Worm (Caenorhabditis elegans) whole organism, late embryonic: ENCODE data around the gene sre-55.
"Not testable (repeated sequence)": the region's sequence is repeated elsewhere in the genome, so short reads cannot be mapped to it uniquely, and the experiment has no call there.

Source experiments
- C08G9.2 ChIP-seq: sonication (generic microtip); optimal IDR thresholded peaks from 2 replicates; lab custom pipeline; 2016; ENCODE audit warnings: mild to moderate bottlenecking, missing genetic modification characterization, moderate library complexity, missing compliant biosample characterization
- C38D4.7 ChIP-seq: fragments of 200-800 bp; sonication (Bioruptor generic); optimal IDR thresholded peaks from 2 replicates; lab custom pipeline; 2018; ENCODE audit warnings: mild to moderate bottlenecking, missing genetic modification characterization, moderate library complexity, missing compliant biosample characterization
- F13H6.1 ChIP-seq: sonication (generic microtip); optimal IDR thresholded peaks from 2 replicates; lab custom pipeline; 2016; ENCODE audit warnings: missing genetic modification characterization, missing compliant biosample characterization
- K02D7.2 ChIP-seq: sonication (generic microtip); optimal IDR thresholded peaks from 2 replicates; lab custom pipeline; 2017; ENCODE audit warnings: mild to moderate bottlenecking, missing genetic modification characterization, missing compliant biosample characterization
- ahr-1 ChIP-seq: sonication (generic microtip); optimal IDR thresholded peaks from 2 replicates; lab custom pipeline; 2016; ENCODE audit warnings: missing genetic modification characterization, missing compliant biosample characterization
- ama-1 ChIP-seq: fragments of 150-350 bp; optimal IDR thresholded peaks from 2 replicates; lab custom pipeline; 2014
- ceh-19 ChIP-seq: fragments of 200-800 bp; sonication (Bioruptor generic); optimal IDR thresholded peaks from 2 replicates; lab custom pipeline; 2018; ENCODE audit warnings: mild to moderate bottlenecking, missing genetic modification characterization, missing compliant biosample characterization
- ceh-2 ChIP-seq: sonication (generic microtip); optimal IDR thresholded peaks from 2 replicates; lab custom pipeline; 2016; ENCODE audit warnings: missing genotype, missing genetic modification characterization, missing compliant biosample characterization
- ceh-22 ChIP-seq: sonication (generic microtip); optimal IDR thresholded peaks from 2 replicates; lab custom pipeline; 2017; ENCODE audit warnings: missing biosample characterization, missing genetic modification characterization
- ceh-34 ChIP-seq: sonication (generic microtip); optimal IDR thresholded peaks from 2 replicates; lab custom pipeline; 2016; ENCODE audit warnings: mild to moderate bottlenecking, missing genetic modification characterization, missing compliant biosample characterization
- ceh-45 ChIP-seq: fragments of 200-800 bp; sonication (Bioruptor generic); IDR thresholded peaks from 2 replicates; pipeline ENCODE4 v1.3.6; 2022; ENCODE audit warnings: missing genetic modification reagents, missing genetic modification characterization, missing compliant biosample characterization
- ceh-48 ChIP-seq: sonication (generic microtip); optimal IDR thresholded peaks from 2 replicates; lab custom pipeline; 2016; ENCODE audit warnings: missing genetic modification characterization, inconsistent platforms, missing compliant biosample characterization
- ceh-9 ChIP-seq: sonication (generic microtip); optimal IDR thresholded peaks from 2 replicates; lab custom pipeline; 2016; ENCODE audit warnings: mild to moderate bottlenecking, missing genetic modification characterization, inconsistent platforms, missing compliant biosample characterization
- che-1 ChIP-seq: sonication (generic microtip); optimal IDR thresholded peaks from 2 replicates; lab custom pipeline; 2016; ENCODE audit warnings: mild to moderate bottlenecking, missing genetic modification characterization, missing compliant biosample characterization
- elt-2 ChIP-seq: sonication (generic microtip); optimal IDR thresholded peaks from 2 replicates; lab custom pipeline; 2016; ENCODE audit warnings: missing genetic modification reagents, missing genetic modification characterization, missing compliant biosample characterization
- ets-4 ChIP-seq: sonication (generic microtip); optimal IDR thresholded peaks from 2 replicates; lab custom pipeline; 2016; ENCODE audit warnings: missing genetic modification characterization, missing compliant biosample characterization
- eyg-1 ChIP-seq: sonication (generic microtip); optimal IDR thresholded peaks from 2 replicates; lab custom pipeline; 2016; ENCODE audit warnings: missing genotype, missing genetic modification characterization, missing compliant biosample characterization
- fax-1 ChIP-seq: sonication (generic microtip); optimal IDR thresholded peaks from 2 replicates; lab custom pipeline; 2016; ENCODE audit warnings: missing genotype, missing genetic modification characterization, missing compliant biosample characterization
- fkh-10 ChIP-seq: fragments of 150-350 bp; optimal IDR thresholded peaks from 2 replicates; lab custom pipeline; 2014; ENCODE audit warnings: missing biosample characterization, missing genetic modification reagents, missing genetic modification characterization
- gmeb-2 ChIP-seq: sonication (generic microtip); optimal IDR thresholded peaks from 2 replicates; lab custom pipeline; 2016; ENCODE audit warnings: missing genetic modification characterization, inconsistent platforms, missing compliant biosample characterization
- hlh-13 ChIP-seq: fragments of 200-800 bp; sonication (Bioruptor generic); optimal IDR thresholded peaks from 2 replicates; lab custom pipeline; 2018; ENCODE audit warnings: mild to moderate bottlenecking, missing genetic modification characterization, missing compliant biosample characterization
- hlh-15 ChIP-seq: sonication (generic microtip); optimal IDR thresholded peaks from 2 replicates; lab custom pipeline; 2016; ENCODE audit warnings: missing genetic modification characterization, missing compliant biosample characterization
- hlh-30 ChIP-seq: sonication (generic microtip); optimal IDR thresholded peaks from 2 replicates; lab custom pipeline; 2017; ENCODE audit warnings: antibody characterized with exemption, missing genetic modification characterization, missing compliant biosample characterization; ENCODE audit not compliant: insufficient read depth
- hlh-6 ChIP-seq: sonication (generic microtip); optimal IDR thresholded peaks from 2 replicates; lab custom pipeline; 2016; ENCODE audit warnings: missing genotype, missing genetic modification characterization, missing compliant biosample characterization
- lim-6 ChIP-seq: sonication (generic microtip); optimal IDR thresholded peaks from 2 replicates; lab custom pipeline; 2016; ENCODE audit warnings: missing genetic modification characterization, missing compliant biosample characterization
- mec-3 ChIP-seq: sonication (generic microtip); optimal IDR thresholded peaks from 2 replicates; lab custom pipeline; 2016; ENCODE audit warnings: borderline replicate concordance, missing genetic modification characterization, missing compliant biosample characterization
- nhr-11 ChIP-seq: fragments of 150-350 bp; optimal IDR thresholded peaks from 2 replicates; lab custom pipeline; 2014; ENCODE audit warnings: missing biosample characterization, missing genetic modification characterization
- pax-1 ChIP-seq: fragments of 150-350 bp; optimal IDR thresholded peaks from 2 replicates; lab custom pipeline; 2014; ENCODE audit warnings: missing biosample characterization, missing genetic modification characterization
- ref-2 ChIP-seq: sonication (generic microtip); optimal IDR thresholded peaks from 2 replicates; lab custom pipeline; 2016; ENCODE audit warnings: missing genetic modification characterization, missing compliant biosample characterization
- tbx-7 ChIP-seq: sonication (generic microtip); optimal IDR thresholded peaks from 2 replicates; lab custom pipeline; 2016; ENCODE audit warnings: missing genotype, missing genetic modification characterization, missing compliant biosample characterization
- unc-55 ChIP-seq: sonication (generic microtip); optimal IDR thresholded peaks from 2 replicates; lab custom pipeline; 2017; ENCODE audit warnings: missing biosample characterization, missing genetic modification reagents, missing genetic modification characterization
- ztf-16 ChIP-seq: sonication (generic microtip); optimal IDR thresholded peaks from 2 replicates; lab custom pipeline; 2017; ENCODE audit warnings: missing genetic modification characterization, missing compliant biosample characterization

sre-55 gene

DNA sequence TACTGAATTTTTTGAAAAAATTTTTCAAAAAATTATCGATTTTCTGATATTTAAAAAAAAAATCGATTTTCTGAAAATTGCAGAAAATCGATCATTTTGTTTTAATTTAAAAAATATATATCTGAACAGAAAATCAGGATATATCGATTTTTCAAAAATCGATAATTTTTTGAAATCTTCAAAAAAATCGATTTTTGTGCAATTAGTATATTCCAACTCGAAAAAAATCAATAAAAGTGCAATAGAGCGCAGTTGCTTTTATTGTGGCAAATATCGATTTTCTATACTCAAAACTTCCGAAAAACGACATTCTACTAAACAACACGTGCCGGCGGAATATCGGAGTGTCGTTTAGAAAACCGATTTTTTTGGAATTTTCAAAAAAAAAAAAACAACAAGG is 28.4 kb upstream of the sre-55 start:
- TF ChIP-seq ceh-48 (tag; lab: Kevin White, UChicago), result peak; percentile 3
- TF ChIP-seq F13H6.1 (tag; lab: Kevin White, UChicago), result no peak
- TF ChIP-seq, all 69 proteins: peak for 1

DNA sequence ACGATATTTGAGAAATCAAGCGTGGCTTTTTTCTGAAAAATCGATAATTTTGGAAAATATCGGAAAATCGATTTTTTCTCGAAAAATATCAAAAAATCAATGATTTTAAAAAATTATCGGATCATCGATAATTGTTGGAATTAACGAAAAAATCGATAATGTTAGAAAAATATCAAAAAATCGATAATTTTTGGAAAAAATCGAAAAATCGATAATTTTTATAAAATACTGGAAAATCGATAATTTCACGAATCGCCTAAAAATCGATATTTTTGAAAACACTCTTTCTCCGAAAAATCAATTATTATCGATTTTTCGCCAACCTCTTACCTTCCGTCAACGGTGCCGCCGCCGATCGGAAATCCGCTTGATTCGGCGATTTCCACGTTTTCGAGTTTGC is 27.9 kb upstream of the sre-55 start:
- TF ChIP-seq ahr-1 (tag; lab: Kevin White, UChicago) (no peak), ztf-16 (no peak), ceh-48 (tag; lab: Kevin White, UChicago) (peak; percentile 68), C08G9.2 (tag; lab: Kevin White, UChicago) (no peak), nhr-11 (tag; lab: Kevin White, UChicago) (no peak)

DNA sequence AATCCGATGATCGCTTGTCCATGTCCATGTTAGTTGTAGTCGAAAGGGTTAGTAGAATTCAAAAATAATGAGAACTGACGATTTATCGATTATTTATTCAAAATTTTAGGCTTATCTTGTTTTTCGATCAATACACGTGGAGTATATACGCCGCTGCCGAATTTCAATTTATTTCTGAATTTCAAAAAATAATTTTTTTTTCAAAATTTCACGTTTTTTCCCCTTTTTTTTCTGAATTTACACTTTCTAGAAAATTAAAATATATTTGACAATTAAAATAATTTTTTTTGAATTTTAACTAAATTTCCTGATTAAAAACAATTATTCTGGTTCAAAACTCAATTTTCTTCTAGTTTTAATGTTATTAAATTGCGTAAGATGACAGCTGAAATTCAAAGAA is 26.7 kb upstream of the sre-55 start, which contains the start of gene C50E10.1:
Gene C50E10.1, minus strand, starts transcription at position 101 of the 400 bp plus-strand sequence.
- no peak for TF ChIP-seq ets-4 (tag; lab: Kevin White, UChicago)
- no peak for TF ChIP-seq unc-55 (GFP tag; lab: Kevin White, UChicago)
- TF ChIP-seq hlh-13, result no peak
- TF ChIP-seq che-1 (tag; lab: Kevin White, UChicago), result no peak

DNA sequence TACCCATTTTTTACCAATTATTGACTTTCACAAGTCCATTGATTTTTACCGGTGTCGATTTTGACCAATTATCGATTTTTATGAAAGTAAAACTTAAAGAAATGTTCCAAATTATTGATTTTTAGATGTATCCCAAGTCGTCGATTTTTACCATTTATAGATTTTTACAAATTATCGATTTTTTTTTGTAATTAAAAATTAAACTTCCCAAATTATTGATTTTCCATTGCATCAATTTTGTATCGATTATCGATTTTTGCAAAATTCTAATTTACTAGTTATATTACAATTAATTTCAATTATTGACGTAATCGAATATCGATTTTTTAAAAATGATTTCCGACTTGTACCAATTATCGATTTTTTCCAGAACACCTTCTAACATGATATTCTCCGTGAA is 26.0 kb upstream of the sre-55 start, which contains the start of gene sre-50:
Gene sre-50, plus strand, starts transcription at position 384 of the 400 bp plus-strand sequence.
- TF ChIP-seq fax-1 (no peak), pax-1 (tag; lab: Kevin White, UChicago) (no peak), fkh-10 (GFP tag; lab: Kevin White, UChicago) (no peak), ceh-48 (tag; lab: Kevin White, UChicago) (peak; percentile 16), hlh-6 (no peak), C38D4.7 (GFP tag; lab: Kevin White, UChicago) (no peak)
- TF ChIP-seq, all 69 proteins: peak for 1

DNA sequence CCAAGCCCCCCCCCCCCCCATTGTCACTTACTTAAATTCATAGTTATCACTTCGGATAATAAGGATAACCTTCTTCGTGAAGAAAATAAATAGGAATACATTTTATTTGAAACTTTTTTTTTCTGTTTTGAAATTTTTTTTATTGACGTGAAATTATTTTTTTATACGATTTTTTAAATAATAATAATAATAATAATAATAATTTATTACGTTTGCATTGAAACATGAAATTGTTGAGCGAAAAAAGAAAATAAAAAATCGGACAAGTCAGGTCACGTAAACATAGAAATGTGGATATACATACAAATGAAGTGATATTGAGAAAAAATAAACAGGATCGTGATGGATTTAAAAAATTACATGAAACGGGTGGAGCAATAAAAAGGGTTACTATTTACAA is 19.5 kb upstream of the sre-55 start, which contains the start of gene C50E10.2:
Gene C50E10.2, minus strand, starts transcription at position 101 of the 400 bp plus-strand sequence.
- TF ChIP-seq K02D7.2 (tag; lab: Kevin White, UChicago) (no peak), ets-4 (tag; lab: Kevin White, UChicago) (no peak), ceh-9 (tag; lab: Kevin White, UChicago) (no peak), gmeb-2 (tag; lab: Kevin White, UChicago) (no peak)
- TF ChIP-seq, all 69 proteins: peak for 0

DNA sequence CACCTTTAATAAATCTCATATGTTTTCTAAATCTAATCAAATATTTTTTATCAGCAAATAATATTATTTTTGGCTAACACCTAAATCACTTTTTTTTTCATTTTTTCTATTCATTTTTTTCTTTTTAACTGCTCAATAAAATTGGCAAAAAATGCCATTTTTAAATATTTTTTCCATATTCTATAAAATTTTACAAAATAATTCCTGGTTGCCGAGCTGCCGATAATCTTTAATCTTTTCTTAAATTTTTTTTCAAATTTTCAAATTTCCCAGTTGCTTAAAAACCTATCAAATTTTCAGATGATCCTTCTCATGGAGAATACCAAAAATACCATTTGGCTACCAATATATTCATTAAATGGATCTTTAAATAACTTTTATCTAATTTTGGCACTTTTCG is 17.5 kb upstream of the sre-55 start, which contains the start of gene sre-51:
Gene sre-51, plus strand, starts transcription at position 301 of the 400 bp plus-strand sequence.
- TF ChIP-seq lim-6, result no peak
- TF ChIP-seq tbx-7, result no peak
- no peak for TF ChIP-seq ztf-16
- no peak for TF ChIP-seq ceh-22 (tag; lab: Kevin White, UChicago)
- TF ChIP-seq ceh-48 (tag; lab: Kevin White, UChicago), result no peak
- no peak for TF ChIP-seq hlh-13
- TF ChIP-seq ama-1, result no peak
- TF ChIP-seq C08G9.2 (tag; lab: Kevin White, UChicago), result no peak
- no peak for TF ChIP-seq hlh-30
- TF ChIP-seq hlh-15 (tag; lab: Kevin White, UChicago), result no peak
- no peak for TF ChIP-seq eyg-1
- no peak for TF ChIP-seq elt-2 (tag; lab: Kevin White, UChicago)
- TF ChIP-seq gmeb-2 (tag; lab: Kevin White, UChicago), result no peak
- no peak for TF ChIP-seq mec-3 (tag; lab: Kevin White, UChicago)
- no peak for TF ChIP-seq ref-2
- no peak for TF ChIP-seq ceh-45 (GFP tag; lab: Robert Waterston, UW)
- no peak for TF ChIP-seq ceh-2 (tag; lab: Kevin White, UChicago)
- TF ChIP-seq fkh-10 (GFP tag; lab: Kevin White, UChicago), result no peak

DNA sequence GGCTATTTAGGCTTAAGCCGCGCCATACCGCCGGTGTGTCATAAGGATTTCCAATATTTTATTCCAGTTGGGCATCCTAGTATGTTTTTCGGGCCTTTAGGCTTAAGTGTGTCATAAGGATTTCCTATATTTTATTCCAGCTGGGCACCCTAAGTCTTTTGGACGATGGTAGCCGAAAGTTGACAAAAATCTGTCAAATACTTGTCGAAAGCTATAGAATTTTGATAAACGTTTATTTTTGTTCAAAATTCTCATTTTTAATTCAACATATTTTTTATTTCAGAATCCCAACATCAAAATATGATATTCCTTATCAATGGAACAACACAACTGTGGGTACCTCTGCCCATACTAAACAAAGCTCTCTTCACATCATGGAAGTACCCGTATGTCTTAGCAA is 10.6 kb upstream of the sre-55 start, which contains the start of gene sre-49:
Gene sre-49, plus strand, starts transcription at position 301 of the 400 bp plus-strand sequence.
- TF ChIP-seq ceh-19 (GFP tag; lab: Kevin White, UChicago); ceh-34 (tag; lab: Kevin White, UChicago); ceh-45 (GFP tag; lab: Robert Waterston, UW): not testable (repeated sequence)
